Worm (Caenorhabditis elegans): ENCODE measurements around the gene B0294.3.

DNA sequence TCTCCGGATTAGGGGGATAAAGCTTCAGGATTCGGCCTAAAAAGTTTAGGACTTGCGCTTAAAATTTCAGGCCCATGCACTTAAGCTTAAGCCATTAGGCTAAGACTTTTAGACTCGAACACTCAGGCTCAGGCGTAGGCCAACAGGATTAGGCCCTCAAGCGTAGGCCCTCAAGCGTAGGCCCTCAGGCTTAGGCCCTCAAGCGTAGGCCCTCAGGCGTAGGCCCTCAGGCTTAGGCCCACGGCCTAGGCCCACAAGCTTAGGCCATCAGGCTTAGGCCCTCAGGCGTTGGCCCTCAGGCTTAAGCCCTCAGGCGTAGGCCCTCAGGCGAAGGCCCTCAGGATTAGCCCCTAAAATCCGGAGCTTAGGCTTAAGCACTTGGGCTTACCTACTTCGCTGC is 41.5 kb upstream of the B0294.3 start:
- TF ChIP-seq aly-1 (tag; optimal IDR thresholded peaks at IDR 0.05) (no peak), ama-1 (optimal IDR thresholded peaks at IDR 0.05) (no peak), hmbx-1 (tag; optimal IDR thresholded peaks at IDR 0.05) (no peak), tra-4 (tag; optimal IDR thresholded peaks at IDR 0.05) (no peak), tbx-11 (GFP tag; IDR thresholded peaks at IDR 0.05) (no peak), flt-1 (GFP tag; IDR thresholded peaks at IDR 0.05) (no peak)

Measured in whole organism, early embryonic.